Worm (Caenorhabditis elegans): ENCODE data around the gene mrpl-11.
A peak's percentile ranks its signal among the peaks of the same experiment; 100 is the strongest.

The mrpl-11 gene

DNA sequence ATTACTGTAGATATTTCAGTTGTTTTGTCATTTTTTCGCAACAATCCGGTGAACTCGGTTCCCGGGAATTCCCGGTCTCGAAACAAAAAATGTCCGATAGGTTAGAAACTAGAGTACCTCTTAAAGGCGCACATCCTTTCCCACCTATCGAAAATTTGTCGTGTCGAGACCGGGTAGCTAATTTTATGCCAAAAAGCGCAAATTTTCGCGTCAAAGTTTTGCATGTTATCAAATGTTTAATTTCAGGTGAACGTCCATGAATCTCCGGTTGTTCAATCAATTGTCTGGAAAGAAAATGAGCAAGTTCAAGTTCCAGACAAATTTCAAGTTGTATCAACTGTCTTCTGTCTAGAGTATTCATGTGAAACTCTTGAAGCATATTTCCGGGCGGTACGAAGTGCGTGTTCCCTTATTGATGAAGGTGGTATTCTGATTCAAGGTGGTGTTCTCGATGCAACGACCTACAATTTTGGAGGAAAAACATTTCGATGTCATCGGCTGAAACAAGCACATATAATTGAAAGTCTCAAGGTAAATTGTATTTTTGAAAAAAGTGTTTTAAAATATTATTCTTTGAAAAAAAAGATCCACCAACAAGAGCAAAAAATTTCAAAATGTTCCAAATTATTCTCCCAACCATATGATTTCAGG is 31.7 kb upstream of the mrpl-11 start (continued):
- 0 out of 2 replicates have a peak, but pooled peaks have one; percentile 24 for TF ChIP-seq let-526 (GFP tag; IDR thresholded peaks at IDR 0.05)
- TF ChIP-seq fkh-3 (tag; optimal IDR thresholded peaks at IDR 0.05): peak; percentile 40
- no peak for TF ChIP-seq ceh-58 (GFP tag; IDR thresholded peaks at IDR 0.05)
- TF ChIP-seq rec-8 (tag; optimal IDR thresholded peaks at IDR 0.05): no peak
- TF ChIP-seq D2030.7 (GFP tag; IDR thresholded peaks at IDR 0.05): no peak
- no peak for TF ChIP-seq hlh-26 (GFP tag; conservative IDR thresholded peaks at IDR 0.05)
- TF ChIP-seq F10E7.11 (tag; optimal IDR thresholded peaks at IDR 0.05): peak; percentile 83
- no peak for TF ChIP-seq B0261.1 (tag; optimal IDR thresholded peaks at IDR 0.05)
- no peak for TF ChIP-seq nfya-1 (tag; optimal IDR thresholded peaks at IDR 0.05; ENCODE audit: borderline replicate concordance, insufficient read depth)
- no peak for TF ChIP-seq lin-40 (tag; optimal IDR thresholded peaks at IDR 0.05)
- TF ChIP-seq K12H6.12 (tag; optimal IDR thresholded peaks at IDR 0.05): no peak
- TF ChIP-seq ZK185.1 (tag; optimal IDR thresholded peaks at IDR 0.05; ENCODE audit: poor library complexity, severe bottlenecking): peak; percentile 28
- no peak for TF ChIP-seq madf-8 (GFP tag; conservative IDR thresholded peaks at IDR 0.05)
- TF ChIP-seq bed-2 (GFP tag; IDR thresholded peaks at IDR 0.05): no peak
- no peak for TF ChIP-seq zfh-2 (GFP tag; conservative IDR thresholded peaks at IDR 0.05)
- TF ChIP-seq dpff-1 (tag; optimal IDR thresholded peaks at IDR 0.05): peak; percentile 64
- TF ChIP-seq snpc-4 (GFP tag; optimal IDR thresholded peaks at IDR 0.05): no peak
- TF ChIP-seq snpc-4 (tag; optimal IDR thresholded peaks at IDR 0.05): no peak
- 0 out of 2 replicates have a peak, but pooled peaks have one; percentile 65 for TF ChIP-seq F37B4.10 (GFP tag; IDR thresholded peaks at IDR 0.05)
- TF ChIP-seq Y79H2A.3 (GFP tag; conservative IDR thresholded peaks at IDR 0.05): no peak
- no peak for TF ChIP-seq ceh-27 (GFP tag; optimal IDR thresholded peaks at IDR 0.05)
- peak; percentile 40; the same call in 1 of the 2 replicates for TF ChIP-seq K11D2.4 (GFP tag; IDR thresholded peaks at IDR 0.05)
- TF ChIP-seq ztf-22 (GFP tag; optimal IDR thresholded peaks at IDR 0.05): no peak
- TF ChIP-seq egl-44 (GFP tag; IDR thresholded peaks at IDR 0.05): peak; percentile 48; the same call in 1 of the 2 replicates
- TF ChIP-seq Y95B8A.8 (GFP tag; IDR thresholded peaks at IDR 0.05): no peak
- no peak for TF ChIP-seq C17E4.6 (GFP tag; IDR thresholded peaks at IDR 0.05)
- no peak for TF ChIP-seq ama-1 (optimal IDR thresholded peaks at IDR 0.05)
- TF ChIP-seq ama-1 (GFP tag; optimal IDR thresholded peaks at IDR 0.05): no peak
- TF ChIP-seq rcor-1 (GFP tag; IDR thresholded peaks at IDR 0.05): no peak
- TF ChIP-seq lsy-27 (tag; optimal IDR thresholded peaks at IDR 0.05; ENCODE audit: borderline replicate concordance, insufficient read depth): no peak
- peak; percentile 11 for TF ChIP-seq lin-54 (GFP tag; optimal IDR thresholded peaks at IDR 0.05)
- no peak for TF ChIP-seq F23B12.7 (tag; optimal IDR thresholded peaks at IDR 0.05; ENCODE audit: insufficient read depth)
- no peak for TF ChIP-seq dox-1 (GFP tag; IDR thresholded peaks at IDR 0.05)
- TF ChIP-seq pha-4 (tag; optimal IDR thresholded peaks at IDR 0.05): no peak
- no peak; the same call in 1 of the 2 replicates for TF ChIP-seq F33H1.4 (GFP tag; IDR thresholded peaks at IDR 0.05)
- no peak for TF ChIP-seq F22D6.2 (tag; optimal IDR thresholded peaks at IDR 0.05)
- peak; percentile 55 for TF ChIP-seq ztf-26 (tag; optimal IDR thresholded peaks at IDR 0.05)
- peak; percentile 70 for TF ChIP-seq atf-7 (tag; optimal IDR thresholded peaks at IDR 0.05)
- TF ChIP-seq Y56A3A.18 (GFP tag; IDR thresholded peaks at IDR 0.05): peak; percentile 79
- peak; percentile 17 for TF ChIP-seq ztf-3 (GFP tag; optimal IDR thresholded peaks at IDR 0.05)
- TF ChIP-seq F39B2.1 (GFP tag; IDR thresholded peaks at IDR 0.05): no peak
- TF ChIP-seq B0035.1 (tag; optimal IDR thresholded peaks at IDR 0.05): peak; percentile 32
- TF ChIP-seq F55B11.4 (tag; optimal IDR thresholded peaks at IDR 0.05; ENCODE audit: borderline replicate concordance, insufficient read depth): no peak
- TF ChIP-seq ztf-18 (tag; optimal IDR thresholded peaks at IDR 0.05): no peak
- no peak for TF ChIP-seq snpc-1.3 (tag; optimal IDR thresholded peaks at IDR 0.05; ENCODE audit: insufficient read depth)
- no peak for TF ChIP-seq snpc-1.1 (tag; optimal IDR thresholded peaks at IDR 0.05; ENCODE audit: insufficient read depth)
- TF ChIP-seq ccch-3 (GFP tag; optimal IDR thresholded peaks at IDR 0.05): no peak
